Fruit fly (Drosophila melanogaster): ENCODE results near the gene Syt12.

DNA sequence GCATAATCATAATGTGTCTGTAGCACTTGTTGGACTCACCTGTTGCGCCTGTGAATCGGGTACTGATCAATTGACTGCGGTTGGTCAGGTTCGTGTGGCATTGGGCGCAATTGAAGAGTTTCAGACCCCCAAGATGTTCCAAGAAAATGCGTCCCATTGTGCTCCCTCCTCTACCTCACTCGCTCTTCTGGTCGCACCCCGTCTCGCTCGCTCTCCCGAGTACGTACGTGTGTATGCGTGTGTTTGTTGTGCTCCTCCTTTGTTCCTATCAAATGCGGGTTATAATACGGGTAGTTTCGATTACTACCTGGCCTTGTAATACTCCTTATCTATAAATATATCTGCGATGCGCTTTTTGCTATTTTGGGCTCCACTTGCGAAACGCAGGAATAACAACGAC lies 27.7 kb downstream of the Syt12 start:
- TF ChIP-seq Dll (optimal IDR thresholded peaks at IDR 0.05), result no peak
- TF ChIP-seq CG8478 (optimal IDR thresholded peaks at IDR 0.05), result no peak
- no peak for TF ChIP-seq usp (GFP tag; optimal IDR thresholded peaks at IDR 0.05)
- TF ChIP-seq EcR (GFP tag; optimal IDR thresholded peaks at IDR 0.05), result no peak
